Worm (Caenorhabditis elegans) whole organism, midembryonic: ENCODE results near the gene T25B9.12.

Source experiments
- T22C8.4 ChIP-seq: fragments of 200-800 bp; sonication (Bioruptor generic); IDR thresholded peaks from 2 replicates; pipeline ENCODE4 v1.3.6; 2022; ENCODE audit warnings: missing genetic modification characterization, missing compliant biosample characterization
- cog-1 ChIP-seq: sonication (generic microtip); optimal IDR thresholded peaks from 2 replicates; lab custom pipeline; 2016; ENCODE audit warnings: missing genetic modification characterization, missing compliant biosample characterization
- flt-1 ChIP-seq: fragments of 200-800 bp; sonication (Bioruptor generic); IDR thresholded peaks from 2 replicates; pipeline ENCODE4 v1.3.6; 2022; ENCODE audit warnings: missing genetic modification characterization, missing compliant biosample characterization
- klf-2 ChIP-seq: fragments of 200-800 bp; sonication (Bioruptor generic); conservative IDR thresholded peaks from 2 replicates; pipeline ENCODE4 v1.3.6; 2022; ENCODE audit warnings: missing genetic modification reagents, missing genetic modification characterization, missing compliant biosample characterization
- med-1 ChIP-seq: sonication (generic microtip); optimal IDR thresholded peaks from 2 replicates; lab custom pipeline; 2017; ENCODE audit warnings: missing genetic modification characterization, mild to moderate bottlenecking, missing compliant biosample characterization, antibody characterized with exemption, missing genetic modification reagents; ENCODE audit not compliant: insufficient read depth
- tab-1 ChIP-seq: fragments of 200-800 bp; sonication (Bioruptor generic); IDR thresholded peaks from 2 replicates; pipeline ENCODE4 v1.3.6; 2022; ENCODE audit warnings: missing genetic modification characterization, missing compliant biosample characterization

- TF ChIP-seq cog-1 (tag; lab: Kevin White, UChicago) (no peak), flt-1 (GFP tag; lab: Robert Waterston, UW) (no peak), tab-1 (GFP tag; lab: Robert Waterston, UW) (no peak), klf-2 (GFP tag; lab: Robert Waterston, UW) (no peak), T22C8.4 (GFP tag; lab: Robert Waterston, UW) (no peak), med-1 (GFP tag; lab: Kevin White, UChicago) (no peak)
Observed at ce11 chrIV:10777600-10777999, 12.4 kb downstream of the T25B9.12 start.
